Fruit fly (Drosophila melanogaster) whole organism, larva: ENCODE measurements around the gene CG9014.

ENCODE experiments used
- noc ChIP-seq: fragments of 200-800 bp; sonication (Bioruptor generic); optimal IDR thresholded peaks from 3 replicates; lab custom pipeline; 2019; ENCODE audit warnings: missing biosample characterization, mild to moderate bottlenecking, missing genetic modification characterization, moderate library complexity

The CG9014 gene

DNA sequence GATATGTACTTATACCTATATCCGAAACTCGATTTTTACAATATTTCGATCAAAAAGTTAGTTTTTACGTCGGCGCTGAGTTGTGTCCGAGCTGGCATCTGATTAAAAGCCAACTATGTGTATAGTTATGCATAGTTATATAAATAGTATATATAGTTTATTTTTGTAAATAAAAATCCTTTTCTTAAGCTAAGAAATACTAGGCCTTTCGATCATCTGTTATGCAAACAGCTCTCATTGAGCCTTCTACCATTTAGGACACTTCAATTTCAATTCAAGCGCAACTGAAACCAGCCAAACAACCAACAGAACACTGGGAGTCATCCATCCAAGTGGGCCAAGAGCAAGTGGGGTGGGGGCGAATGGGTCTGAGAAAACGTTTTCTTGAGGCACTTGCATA is at the start of gene CG9014:
Gene CG9014, minus strand, starts transcription at position 101 of the 400 bp plus-strand sequence.
- TF ChIP-seq noc: no peak

DNA sequence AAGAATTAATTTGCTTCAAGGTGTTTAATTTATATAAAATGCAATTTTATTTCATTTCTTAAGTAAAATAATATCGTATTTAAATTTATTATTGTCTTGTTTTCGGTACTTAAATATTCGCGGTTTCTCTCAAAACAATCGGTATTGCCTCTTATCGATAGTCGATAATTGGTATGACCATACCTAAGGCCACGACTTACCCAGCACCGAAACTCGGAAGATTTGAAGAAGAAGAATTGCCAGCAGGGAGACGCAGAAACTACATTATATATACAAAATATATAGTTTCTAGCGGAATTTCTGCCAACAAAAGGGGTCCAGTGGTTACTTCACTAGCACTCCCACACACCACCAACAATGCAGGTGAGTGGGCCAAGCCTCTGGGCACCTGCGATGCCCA is 47.4 kb upstream of the CG9014 start:
- TF ChIP-seq noc: no peak

DNA sequence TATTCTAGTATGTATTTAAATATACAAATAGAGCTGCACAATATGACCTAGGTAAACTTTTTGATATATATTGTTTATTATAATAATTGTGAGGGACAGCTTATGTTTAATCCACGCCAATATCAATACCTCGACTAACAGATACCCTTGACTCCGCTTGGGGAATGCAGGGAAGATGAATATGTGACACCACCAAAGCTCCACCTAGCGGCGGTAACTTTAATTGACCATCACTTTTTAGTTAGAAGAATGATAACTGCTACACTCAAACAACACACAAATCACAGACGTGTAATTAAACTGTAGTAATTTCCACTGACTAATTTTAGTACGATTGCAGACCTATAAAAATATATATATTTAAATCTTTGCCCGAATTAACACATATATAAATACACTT is 39.7 kb upstream of the CG9014 start:
- no peak for TF ChIP-seq noc

DNA sequence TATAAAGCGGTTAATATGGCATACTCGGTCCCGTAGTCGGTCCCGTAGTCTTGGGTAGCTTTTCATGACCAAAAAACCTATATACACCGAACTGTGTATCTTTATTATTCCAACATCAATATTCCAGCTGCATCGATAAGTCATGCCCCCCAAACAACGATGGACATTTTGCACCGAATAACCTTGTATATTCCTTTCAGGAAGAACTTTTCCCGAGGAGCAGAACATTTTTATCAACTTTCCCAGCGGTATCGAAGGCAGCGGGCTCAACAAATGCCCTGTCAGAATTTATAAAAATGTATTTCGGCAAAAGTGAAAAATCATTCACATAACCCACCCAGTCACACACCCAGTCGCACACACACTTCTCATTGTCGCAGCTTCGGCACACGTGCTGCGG is 23.2 kb upstream of the CG9014 start, which contains the start of gene TM9SF4:
Gene TM9SF4, plus strand, starts transcription at position 301 of the 400 bp plus-strand sequence.
- TF ChIP-seq noc: no peak

DNA sequence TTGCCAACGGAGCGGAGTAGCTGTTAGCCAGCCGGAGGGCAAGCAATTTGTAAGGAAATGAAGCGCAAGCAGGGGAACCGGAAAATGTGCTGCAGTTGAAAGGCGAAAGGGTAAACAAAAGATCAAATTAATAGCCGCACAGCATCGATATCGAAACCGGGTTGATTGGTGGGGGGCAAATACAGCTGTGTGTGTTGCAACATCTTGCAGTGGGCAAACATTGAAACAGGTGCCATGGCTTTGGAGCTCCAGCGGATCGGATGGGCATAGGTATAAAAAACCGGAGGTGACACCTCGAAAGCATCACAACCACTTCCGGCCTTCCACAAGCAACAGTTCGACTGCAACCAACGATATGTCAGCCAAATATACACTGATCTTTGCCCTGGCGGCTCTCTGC is 12.4 kb upstream of the CG9014 start, which contains the start of gene nur:
Gene nur, plus strand, starts transcription at position 301 of the 400 bp plus-strand sequence.
- TF ChIP-seq noc: no peak

DNA sequence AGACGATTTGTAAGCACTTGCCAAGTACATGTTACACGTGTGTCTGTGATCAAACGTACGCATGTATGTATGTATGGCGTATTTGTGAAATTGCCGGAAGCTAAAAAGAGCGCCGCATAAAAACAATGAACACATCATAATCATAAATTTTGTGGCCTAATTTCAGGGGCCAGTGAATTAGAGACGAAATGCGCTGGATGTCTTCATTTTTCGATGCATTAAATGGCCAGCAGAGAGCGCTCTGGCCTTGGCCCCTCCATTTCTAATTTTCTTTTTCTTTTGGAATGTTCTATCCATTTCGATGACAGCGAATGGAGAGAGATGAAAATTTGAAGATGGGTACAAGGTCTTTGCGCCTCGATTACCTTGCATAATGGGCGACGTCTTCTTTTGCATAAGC is 8.8 kb upstream of the CG9014 start:
- no peak for TF ChIP-seq noc

DNA sequence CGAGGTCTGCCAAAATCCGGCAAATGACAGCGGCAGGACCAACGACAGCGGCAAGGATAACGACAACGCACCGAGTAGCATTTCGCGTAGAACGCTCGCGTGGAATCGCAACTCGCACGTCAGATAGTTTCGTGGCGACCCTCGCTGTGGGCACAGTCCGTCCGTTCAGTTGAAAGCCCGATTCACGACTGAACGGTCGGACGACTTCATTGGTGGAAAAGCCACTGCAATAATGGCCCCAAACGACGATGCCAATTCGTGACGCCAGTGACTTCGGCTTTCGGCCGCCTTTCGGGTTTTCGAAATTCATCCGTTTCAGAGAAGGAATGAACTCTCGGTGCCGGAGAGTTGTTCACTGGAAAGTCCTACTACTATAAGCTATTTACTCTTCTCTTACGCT is 6.3 kb downstream of the CG9014 start, which contains the start of gene DIP-kappa:
Gene DIP-kappa, minus strand, starts transcription at position 200 of the 400 bp plus-strand sequence.
- no peak for TF ChIP-seq noc

DNA sequence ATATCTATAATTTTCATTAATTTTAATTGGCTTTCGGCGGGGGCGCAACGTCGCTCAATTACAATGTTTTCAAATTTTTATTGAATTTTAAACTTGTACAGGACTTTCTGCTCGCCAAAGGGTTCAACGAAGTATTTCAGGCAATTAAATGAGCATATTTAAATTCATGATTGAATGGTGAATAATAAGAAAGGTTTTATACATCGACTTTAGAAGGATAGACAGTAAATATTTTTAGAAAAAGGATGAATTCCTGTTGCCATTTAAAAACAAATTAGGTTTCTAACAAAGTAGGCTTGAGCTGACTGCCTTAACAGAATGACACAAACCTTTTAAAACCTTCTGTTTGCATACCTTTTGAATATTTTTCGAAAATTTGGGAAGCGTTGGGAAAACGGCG is 15.5 kb downstream of the CG9014 start, which contains the start of gene Gpo3:
Gene Gpo3, plus strand, starts transcription at position 301 of the 400 bp plus-strand sequence.
- TF ChIP-seq noc: no peak

DNA sequence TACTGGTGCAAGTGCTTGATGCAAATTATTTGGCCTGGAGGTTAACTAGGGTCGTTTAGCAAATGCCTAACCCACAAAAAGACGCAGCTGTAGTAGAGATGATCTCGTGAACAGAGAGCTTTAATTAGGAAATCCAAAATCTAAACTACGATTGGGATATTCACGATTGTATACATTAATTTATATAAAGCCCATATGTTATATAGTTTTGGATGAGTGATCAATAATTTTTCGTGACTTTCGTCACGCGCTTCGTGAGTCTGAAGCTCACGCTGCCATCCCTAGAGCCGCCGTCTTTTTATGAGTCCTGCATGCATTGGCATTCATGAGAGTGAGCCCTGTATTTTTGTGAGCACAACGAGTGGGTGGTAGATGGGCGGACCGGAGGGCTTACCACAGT is 24.4 kb downstream of the CG9014 start:
- TF ChIP-seq noc: no peak
